Worm (Caenorhabditis elegans) whole organism, young adult: ENCODE measurements around the gene ndx-3.

ENCODE experiments used
- B0019.2 ChIP-seq: fragments of 200-800 bp; sonication (Bioruptor generic); conservative IDR thresholded peaks from 2 replicates; pipeline ENCODE4 v1.3.6; 2022; ENCODE audit warnings: missing genetic modification reagents, missing genetic modification characterization, missing compliant biosample characterization
- B0035.1 ChIP-seq: sonication (generic microtip); optimal IDR thresholded peaks from 2 replicates; lab custom pipeline; 2016; ENCODE audit warnings: missing genetic modification characterization, mild to moderate bottlenecking, missing compliant biosample characterization, missing genotype, missing genetic modification reagents
- C06A6.2 ChIP-seq: fragments of 200-800 bp; sonication (Bioruptor generic); conservative IDR thresholded peaks from 2 replicates; pipeline ENCODE4 v1.3.6; 2022; ENCODE audit warnings: missing genetic modification characterization, missing compliant biosample characterization
- C17E4.6 ChIP-seq: fragments of 200-800 bp; sonication (Bioruptor generic); IDR thresholded peaks from 2 replicates; pipeline ENCODE4 v1.3.6; 2022; ENCODE audit warnings: missing genetic modification reagents, missing genetic modification characterization, missing compliant biosample characterization
- D2030.7 ChIP-seq: fragments of 200-800 bp; sonication (Bioruptor generic); IDR thresholded peaks from 2 replicates; pipeline ENCODE4 v1.3.6; 2022; ENCODE audit warnings: missing genetic modification reagents, missing genetic modification characterization, missing compliant biosample characterization
- F22D6.2 ChIP-seq: sonication (generic microtip); optimal IDR thresholded peaks from 2 replicates; lab custom pipeline; 2016; ENCODE audit warnings: mild to moderate bottlenecking, missing genetic modification characterization, missing compliant biosample characterization
- F23B12.7 ChIP-seq: sonication (generic microtip); optimal IDR thresholded peaks from 2 replicates; lab custom pipeline; 2017; ENCODE audit warnings: missing genetic modification characterization, mild to moderate bottlenecking, missing compliant biosample characterization, antibody characterized with exemption, moderate library complexity; ENCODE audit not compliant: insufficient read depth
- F37B4.10 ChIP-seq: fragments of 200-800 bp; sonication (Bioruptor generic); IDR thresholded peaks from 2 replicates; pipeline ENCODE4 v1.3.6; 2022; ENCODE audit warnings: missing genetic modification characterization, missing compliant biosample characterization
- F39B2.1 ChIP-seq: fragments of 200-800 bp; sonication (Bioruptor generic); IDR thresholded peaks from 2 replicates; pipeline ENCODE4 v1.3.6; 2022; ENCODE audit warnings: missing genetic modification reagents, missing genetic modification characterization, missing compliant biosample characterization
- F49E8.2 ChIP-seq: sonication (generic microtip); optimal IDR thresholded peaks from 3 replicates; lab custom pipeline; 2017; ENCODE audit warnings: missing genetic modification characterization, mild to moderate bottlenecking, missing compliant biosample characterization, antibody characterized with exemption, moderate library complexity; ENCODE audit not compliant: insufficient read depth
- F52B5.7 ChIP-seq: sonication (generic microtip); optimal IDR thresholded peaks from 2 replicates; lab custom pipeline; 2016; ENCODE audit warnings: mild to moderate bottlenecking, missing genetic modification characterization, missing compliant biosample characterization
- F55B11.4 ChIP-seq: sonication (generic microtip); optimal IDR thresholded peaks from 2 replicates; lab custom pipeline; 2016; ENCODE audit warnings: missing compliant biosample characterization, missing genetic modification characterization, borderline replicate concordance; ENCODE audit not compliant: insufficient read depth
- K11D2.4 ChIP-seq: fragments of 200-800 bp; sonication (Bioruptor generic); IDR thresholded peaks from 2 replicates; pipeline ENCODE4 v1.3.6; 2022; ENCODE audit warnings: missing genetic modification reagents, missing genetic modification characterization, missing compliant biosample characterization
- T07F8.4 ChIP-seq: sonication (generic microtip); optimal IDR thresholded peaks from 2 replicates; lab custom pipeline; 2016; ENCODE audit warnings: mild to moderate bottlenecking, missing genetic modification characterization, moderate library complexity, missing compliant biosample characterization
- Y67H2A.10 ChIP-seq: fragments of 200-800 bp; sonication (Bioruptor generic); conservative IDR thresholded peaks from 2 replicates; pipeline ENCODE4 v1.3.6; 2022; ENCODE audit warnings: missing genetic modification reagents, missing genetic modification characterization, missing compliant biosample characterization
- akir-1 ChIP-seq: fragments of 200-800 bp; sonication (Bioruptor generic); optimal IDR thresholded peaks from 2 replicates; lab custom pipeline; 2018; ENCODE audit warnings: mild to moderate bottlenecking, missing genetic modification characterization, moderate library complexity, missing compliant biosample characterization
- athp-1 ChIP-seq: sonication (generic microtip); optimal IDR thresholded peaks from 2 replicates; lab custom pipeline; 2017; ENCODE audit warnings: mild to moderate bottlenecking, missing genetic modification characterization, missing compliant biosample characterization
- attf-3 ChIP-seq: fragments of 200-800 bp; sonication (Bioruptor generic); conservative IDR thresholded peaks from 2 replicates; pipeline ENCODE4 v1.3.6; 2022; ENCODE audit warnings: missing genetic modification reagents, missing genetic modification characterization, missing compliant biosample characterization
- ceh-27 ChIP-seq: fragments of 200-800 bp; sonication (Bioruptor generic); optimal IDR thresholded peaks from 2 replicates; lab custom pipeline; 2018; ENCODE audit warnings: mild to moderate bottlenecking, missing genetic modification characterization, moderate library complexity, missing compliant biosample characterization
- ceh-40 ChIP-seq: fragments of 200-800 bp; sonication (Bioruptor generic); IDR thresholded peaks from 2 replicates; pipeline ENCODE4 v1.3.6; 2022; ENCODE audit warnings: missing genetic modification characterization, missing compliant biosample characterization
- ceh-58 ChIP-seq: fragments of 200-800 bp; sonication (Bioruptor generic); IDR thresholded peaks from 2 replicates; pipeline ENCODE4 v1.3.6; 2022; ENCODE audit warnings: missing genetic modification characterization, missing compliant biosample characterization
- die-1 ChIP-seq: sonication (generic microtip); optimal IDR thresholded peaks from 2 replicates; lab custom pipeline; 2016; ENCODE audit warnings: missing genotype, mild to moderate bottlenecking, missing genetic modification characterization, missing compliant biosample characterization
- dox-1 ChIP-seq: fragments of 200-800 bp; sonication (Bioruptor generic); IDR thresholded peaks from 2 replicates; pipeline ENCODE4 v1.3.6; 2022; ENCODE audit warnings: missing genetic modification reagents, missing genetic modification characterization, missing compliant biosample characterization
- dpff-1 ChIP-seq: sonication (generic microtip); optimal IDR thresholded peaks from 2 replicates; lab custom pipeline; 2017; ENCODE audit warnings: mild to moderate bottlenecking, missing genetic modification characterization, missing compliant biosample characterization
- efl-1 ChIP-seq: fragments of 150-350 bp; optimal IDR thresholded peaks from 2 replicates; lab custom pipeline; 2014; ENCODE audit warnings: missing biosample characterization, missing genetic modification reagents, missing genetic modification characterization
- egrh-3 ChIP-seq: fragments of 200-800 bp; sonication (Bioruptor generic); IDR thresholded peaks from 2 replicates; pipeline ENCODE4 v1.3.6; 2022; ENCODE audit warnings: missing genetic modification reagents, missing genetic modification characterization, missing compliant biosample characterization
- gei-17 ChIP-seq: fragments of 200-800 bp; sonication (Bioruptor generic); optimal IDR thresholded peaks from 2 replicates; lab custom pipeline; 2018; ENCODE audit warnings: mild to moderate bottlenecking, missing genetic modification characterization, missing compliant biosample characterization
- hlh-12 ChIP-seq: sonication (generic microtip); optimal IDR thresholded peaks from 2 replicates; lab custom pipeline; 2016; ENCODE audit warnings: missing genetic modification characterization, missing compliant biosample characterization
- hmg-1.2 ChIP-seq: fragments of 200-800 bp; sonication (Bioruptor generic); IDR thresholded peaks from 2 replicates; pipeline ENCODE4 v1.3.6; 2022; ENCODE audit warnings: missing genetic modification reagents, missing genetic modification characterization, missing compliant biosample characterization
- let-526 ChIP-seq: fragments of 200-800 bp; sonication (Bioruptor generic); IDR thresholded peaks from 2 replicates; pipeline ENCODE4 v1.3.6; 2022; ENCODE audit warnings: missing genetic modification reagents, missing genetic modification characterization, missing compliant biosample characterization
- lir-1 ChIP-seq: fragments of 200-800 bp; sonication (Bioruptor generic); conservative IDR thresholded peaks from 2 replicates; pipeline ENCODE4 v1.3.6; 2022; ENCODE audit warnings: missing genetic modification reagents, missing genetic modification characterization, missing compliant biosample characterization
- madf-10 ChIP-seq: sonication (generic microtip); optimal IDR thresholded peaks from 2 replicates; lab custom pipeline; 2016; ENCODE audit warnings: mild to moderate bottlenecking, missing genetic modification characterization, missing compliant biosample characterization
- mel-28 ChIP-seq: sonication (generic microtip); optimal IDR thresholded peaks from 2 replicates; lab custom pipeline; 2016; ENCODE audit warnings: borderline replicate concordance, mild to moderate bottlenecking, missing genetic modification characterization, missing compliant biosample characterization
- mxl-1 ChIP-seq: sonication (generic microtip); optimal IDR thresholded peaks from 2 replicates; lab custom pipeline; 2016; ENCODE audit warnings: missing genetic modification characterization, missing compliant biosample characterization
- nhr-120 ChIP-seq: fragments of 200-800 bp; sonication (Bioruptor generic); IDR thresholded peaks from 2 replicates; pipeline ENCODE4 v1.3.6; 2022; ENCODE audit warnings: missing genetic modification characterization, missing compliant biosample characterization
- nhr-27 ChIP-seq: fragments of 200-800 bp; sonication (Bioruptor generic); optimal IDR thresholded peaks from 2 replicates; lab custom pipeline; 2018; ENCODE audit warnings: mild to moderate bottlenecking, missing genetic modification characterization, moderate library complexity, missing compliant biosample characterization
- nhr-80 ChIP-seq: sonication (generic microtip); optimal IDR thresholded peaks from 2 replicates; lab custom pipeline; 2016; ENCODE audit warnings: missing genetic modification characterization, missing compliant biosample characterization
- sea-2 ChIP-seq: fragments of 200-800 bp; sonication (Bioruptor generic); IDR thresholded peaks from 2 replicates; pipeline ENCODE4 v1.3.6; 2022; ENCODE audit warnings: missing genetic modification characterization, missing compliant biosample characterization
- snpc-1.3 ChIP-seq: sonication (generic microtip); optimal IDR thresholded peaks from 2 replicates; lab custom pipeline; 2017; ENCODE audit warnings: missing genetic modification characterization, mild to moderate bottlenecking, missing compliant biosample characterization, antibody characterized with exemption, moderate library complexity, missing genotype, missing genetic modification reagents; ENCODE audit not compliant: insufficient read depth
- snpc-3.4 ChIP-seq: sonication (generic microtip); optimal IDR thresholded peaks from 2 replicates; lab custom pipeline; 2017; ENCODE audit warnings: missing genetic modification characterization, mild to moderate bottlenecking, missing compliant biosample characterization, antibody characterized with exemption, moderate library complexity, missing genotype, missing genetic modification reagents
- snpc-4 ChIP-seq, 5 experiments: fragments of 150-350 bp in 1 of 5; sonication (generic microtip) in 4 of 5; optimal IDR thresholded peaks; 2 replicates each; lab custom pipeline; 2014 to 2018; ENCODE audit warnings: missing genetic modification characterization in 5 of 5, missing biosample characterization in 3 of 5, antibody characterized with exemption in 2 of 5, mild to moderate bottlenecking in 2 of 5, missing compliant biosample characterization in 2 of 5, missing genotype in 2 of 5, moderate library complexity in 2 of 5, missing genetic modification reagents in 1 of 5
- sptf-2 ChIP-seq: fragments of 200-800 bp; sonication (Bioruptor generic); optimal IDR thresholded peaks from 2 replicates; lab custom pipeline; 2018; ENCODE audit warnings: mild to moderate bottlenecking, missing genetic modification characterization, missing compliant biosample characterization
- xnd-1 ChIP-seq: sonication (generic microtip); optimal IDR thresholded peaks from 2 replicates; lab custom pipeline; 2016; ENCODE audit warnings: missing genotype, missing genetic modification reagents, missing genetic modification characterization, missing compliant biosample characterization
- ztf-22 ChIP-seq: fragments of 200-800 bp; sonication (Bioruptor generic); optimal IDR thresholded peaks from 2 replicates; lab custom pipeline; 2018; ENCODE audit warnings: mild to moderate bottlenecking, missing genetic modification characterization, moderate library complexity, missing compliant biosample characterization

ndx-3 gene

ce11 chrII:4941541-4942206, 11.7 kb upstream of the ndx-3 start, which contains the start of gene ZK546.19:
TSS of gene ZK546.19 (plus strand) at chrII:4941726.
- no peak for TF ChIP-seq F52B5.7 (tag; lab: Kevin White, UChicago)
- no peak for TF ChIP-seq B0019.2 (GFP tag; lab: Robert Waterston, UW)
- no peak for TF ChIP-seq F23B12.7 (tag; lab: Kevin White, UChicago)
- no peak for TF ChIP-seq Y67H2A.10 (GFP tag; lab: Robert Waterston, UW)
- TF ChIP-seq dpff-1, result no peak
- no peak for TF ChIP-seq F49E8.2 (tag; lab: Kevin White, UChicago)
- TF ChIP-seq athp-1 (tag; lab: Kevin White, UChicago), result no peak
- no peak for TF ChIP-seq die-1 (tag; lab: Kevin White, UChicago)
- no peak for TF ChIP-seq mxl-1 (tag; lab: Kevin White, UChicago)
- TF ChIP-seq C17E4.6 (GFP tag; lab: Robert Waterston, UW), result no peak
- TF ChIP-seq F55B11.4 (tag; lab: Kevin White, UChicago), result no peak
- TF ChIP-seq B0035.1 (tag; lab: Kevin White, UChicago), result no peak
- TF ChIP-seq T07F8.4 (tag; lab: Kevin White, UChicago), result no peak
- TF ChIP-seq ceh-40, result no peak
- no peak for TF ChIP-seq gei-17 (GFP tag; lab: Kevin White, UChicago)

ce11 chrII:4942397-4942796, 11.0 kb upstream of the ndx-3 start:
- TF ChIP-seq F22D6.2 (peak; percentile 46), F55B11.4 (tag; lab: Kevin White, UChicago) (no peak), F39B2.1 (GFP tag; lab: Robert Waterston, UW) (no peak), nhr-27 (peak; percentile 31), K11D2.4 (GFP tag; lab: Robert Waterston, UW) (no peak), F37B4.10 (GFP tag; lab: Robert Waterston, UW) (no peak), madf-10 (tag; lab: Kevin White, UChicago) (no peak), let-526 (GFP tag; lab: Robert Waterston, UW) (peak; percentile 74; the same call in 1 of the 2 replicates), sea-2 (no peak), ceh-27 (peak; percentile 49), snpc-4 (GFP tag; optimal IDR thresholded peaks at IDR 0.05; lab: Kevin White, UChicago) (peak; percentile 64), snpc-4 (tag; optimal IDR thresholded peaks at IDR 0.05; lab: Kevin White, UChicago) (peak in 3 of 4 experiments; percentile 24 to 56 (median 29)), xnd-1 (tag; lab: Kevin White, UChicago) (no peak), efl-1 (GFP tag; lab: Kevin White, UChicago) (no peak), ztf-22 (GFP tag; lab: Kevin White, UChicago) (no peak), hlh-12 (tag; lab: Kevin White, UChicago) (no peak), attf-3 (0 out of 2 replicates have a peak, but pooled peaks have one; percentile 12), D2030.7 (GFP tag; lab: Robert Waterston, UW) (peak; percentile 47; the same call in 1 of the 2 replicates), B0019.2 (GFP tag; lab: Robert Waterston, UW) (no peak), akir-1 (GFP tag; lab: Kevin White, UChicago) (no peak), dox-1 (GFP tag; lab: Robert Waterston, UW) (peak; percentile 64), snpc-1.3 (peak; percentile 42), nhr-120 (0 out of 2 replicates have a peak, but pooled peaks have one; percentile 71), snpc-3.4 (tag; lab: Kevin White, UChicago) (no peak), lir-1 (GFP tag; lab: Robert Waterston, UW) (no peak), F49E8.2 (tag; lab: Kevin White, UChicago) (peak; percentile 46), die-1 (tag; lab: Kevin White, UChicago) (peak; percentile 64), C06A6.2 (GFP tag; lab: Robert Waterston, UW) (no peak; the same call in 1 of the 2 replicates), ceh-40 (no peak), nhr-80 (tag; lab: Kevin White, UChicago) (no peak), sptf-2 (GFP tag; lab: Kevin White, UChicago) (no peak), egrh-3 (GFP tag; lab: Robert Waterston, UW) (no peak), hmg-1.2 (peak; percentile 59), ceh-58 (GFP tag; lab: Robert Waterston, UW) (0 out of 2 replicates have a peak, but pooled peaks have one; percentile 56), mel-28 (tag; lab: Kevin White, UChicago) (no peak)
